Fruit fly (Drosophila melanogaster) whole organism, prepupa: ENCODE results near the gene Atg5.

Source experiments
- Blimp-1 ChIP-seq: fragments of 200-800 bp; sonication (Bioruptor generic); optimal IDR thresholded peaks from 3 replicates; lab custom pipeline; 2017; ENCODE audit warnings: missing biosample characterization, missing genetic modification characterization, mild to moderate bottlenecking, moderate library complexity, missing genetic modification reagents
- CG15336 ChIP-seq: fragments of 200-800 bp; sonication (Bioruptor generic); IDR thresholded peaks from 2 replicates; pipeline ENCODE4 v1.3.6; 2022; ENCODE audit warnings: missing biosample characterization, missing genetic modification characterization
- Gug ChIP-seq: fragments of 200-800 bp; sonication (Bioruptor generic); IDR thresholded peaks from 2 replicates; pipeline ENCODE4 v1.3.6; 2022; ENCODE audit warnings: missing biosample characterization, missing genetic modification characterization
- Hr4 ChIP-seq: fragments of 200-800 bp; sonication (Bioruptor generic); optimal IDR thresholded peaks from 3 replicates; lab custom pipeline; 2016; ENCODE audit warnings: missing biosample characterization, missing genetic modification characterization
- Lpt ChIP-seq: fragments of 200-800 bp; sonication (Bioruptor generic); optimal IDR thresholded peaks from 3 replicates; lab custom pipeline; 2016; ENCODE audit warnings: missing biosample characterization, missing genetic modification characterization
- OdsH ChIP-seq: fragments of 200-800 bp; sonication (Bioruptor generic); optimal IDR thresholded peaks from 3 replicates; lab custom pipeline; 2016; ENCODE audit warnings: missing biosample characterization, missing genetic modification characterization
- Sox15 ChIP-seq: fragments of 200-800 bp; sonication (Bioruptor generic); optimal IDR thresholded peaks from 3 replicates; lab custom pipeline; 2016; ENCODE audit warnings: missing biosample characterization, missing genetic modification characterization
- eg ChIP-seq: fragments of 200-800 bp; sonication (Bioruptor generic); IDR thresholded peaks from 3 replicates; pipeline ENCODE4 v1.3.6; 2022; ENCODE audit warnings: missing biosample characterization, missing genetic modification characterization
- fd59A ChIP-seq: fragments of 200-800 bp; sonication (Bioruptor generic); optimal IDR thresholded peaks from 2 replicates; lab custom pipeline; 2017; ENCODE audit warnings: missing biosample characterization, mild to moderate bottlenecking, missing genetic modification characterization, missing genetic modification reagents
- salr ChIP-seq, 2 experiments: fragments of 200-800 bp; sonication (Bioruptor generic); optimal IDR thresholded peaks; 3 replicates each; lab custom pipeline; 2016 to 2018; ENCODE audit warnings: missing biosample characterization in 2 of 2, missing genetic modification characterization in 2 of 2, mild to moderate bottlenecking in 1 of 2
- ss ChIP-seq, 2 experiments: fragments of 200-800 bp; sonication (Bioruptor generic); optimal IDR thresholded peaks; 2 replicates in 1 of 2; 3 replicates in 1 of 2; lab custom pipeline; 2017 to 2018; ENCODE audit warnings: mild to moderate bottlenecking in 2 of 2, missing biosample characterization in 2 of 2, missing genetic modification characterization in 2 of 2, moderate library complexity in 1 of 2
- svp ChIP-seq: fragments of 200-800 bp; sonication (Bioruptor generic); peaks from one replicate; lab custom pipeline; 2016; ENCODE audit warnings: missing biosample characterization, missing genetic modification characterization

dm6 chrX:7291850-7292499, 31.6 kb downstream of the Atg5 start:
- peak; percentile 85 for TF ChIP-seq CG15336 (GFP tag; lab: Robert Waterston, UW)
- TF ChIP-seq Gug (GFP tag; lab: Robert Waterston, UW) = peak; percentile 39; the same call in 1 of the 2 replicates
- peak; percentile 72 for TF ChIP-seq fd59A
- peak; percentile 27 for TF ChIP-seq Sox15
- TF ChIP-seq Lpt (GFP tag; lab: Kevin White, UChicago) = peak; percentile 76
- peak; percentile 90 for TF ChIP-seq svp (GFP tag; lab: Kevin White, UChicago)
- peak; percentile 59; the same call in 2 of the 3 replicates for TF ChIP-seq eg
- TF ChIP-seq ss (GFP tag; optimal IDR thresholded peaks at IDR 0.05; lab: Kevin White, UChicago) = peak; percentile 86 to 88
- TF ChIP-seq salr (GFP tag; optimal IDR thresholded peaks at IDR 0.05; lab: Kevin White, UChicago) = peak; percentile 54 to 79
- TF ChIP-seq OdsH (GFP tag; lab: Kevin White, UChicago) = peak; percentile 83
- no peak for TF ChIP-seq Blimp-1
- peak; percentile 65 for TF ChIP-seq Hr4 (GFP tag; lab: Kevin White, UChicago)
